Fruit fly (Drosophila melanogaster) whole organism, adult: ENCODE results near the gene spidey.

Experiments used
- CG14711 ChIP-seq: fragments of 200-800 bp; sonication (Bioruptor generic); optimal IDR thresholded peaks from 2 replicates; lab custom pipeline; 2018; ENCODE audit warnings: missing biosample characterization, mild to moderate bottlenecking, missing genetic modification characterization, moderate library complexity
- CG1620 ChIP-seq: fragments of 200-800 bp; sonication (Bioruptor generic); optimal IDR thresholded peaks from 2 replicates; lab custom pipeline; 2016; ENCODE audit warnings: missing biosample characterization, missing genetic modification characterization
- CG7045 ChIP-seq: fragments of 200-800 bp; sonication (Bioruptor generic); optimal IDR thresholded peaks from 2 replicates; lab custom pipeline; 2017; ENCODE audit warnings: missing biosample characterization, mild to moderate bottlenecking, missing genetic modification characterization
- CG7101 ChIP-seq: fragments of 200-800 bp; sonication (Bioruptor generic); optimal IDR thresholded peaks from 2 replicates; lab custom pipeline; 2018; ENCODE audit warnings: missing biosample characterization, mild to moderate bottlenecking, missing genetic modification characterization, moderate library complexity
- Clk ChIP-seq: fragments of 200-800 bp; sonication (Bioruptor generic); optimal IDR thresholded peaks from 2 replicates; lab custom pipeline; 2017; ENCODE audit warnings: missing biosample characterization, missing genetic modification characterization
- Hr96 ChIP-seq: fragments of 200-800 bp; sonication (Bioruptor generic); optimal IDR thresholded peaks from 2 replicates; lab custom pipeline; 2016; ENCODE audit warnings: missing biosample characterization, missing genetic modification characterization
- bab1 ChIP-seq: fragments of 200-800 bp; sonication (Bioruptor generic); optimal IDR thresholded peaks from 3 replicates; lab custom pipeline; 2019; ENCODE audit warnings: missing biosample characterization, mild to moderate bottlenecking, missing genetic modification characterization, moderate library complexity
- cnc ChIP-seq, 2 experiments: fragments of >200 bp; optimal IDR thresholded peaks; 2 replicates each; lab custom pipeline; 2017
- kay ChIP-seq: fragments of 200-800 bp; sonication (Bioruptor generic); peaks from one replicate; lab custom pipeline; 2016; ENCODE audit warnings: missing biosample characterization, missing genetic modification characterization, borderline replicate concordance
- ovo ChIP-seq: fragments of 200-800 bp; sonication (Bioruptor generic); optimal IDR thresholded peaks from 2 replicates; lab custom pipeline; 2016; ENCODE audit warnings: missing biosample characterization, missing genetic modification characterization
- pad ChIP-seq: fragments of 200-800 bp; sonication (Bioruptor generic); optimal IDR thresholded peaks from 3 replicates; lab custom pipeline; 2017; ENCODE audit warnings: missing biosample characterization, missing genetic modification characterization, mild to moderate bottlenecking, moderate library complexity, missing genetic modification reagents
- tj ChIP-seq: fragments of 200-800 bp; sonication (Bioruptor generic); optimal IDR thresholded peaks from 3 replicates; lab custom pipeline; 2017; ENCODE audit warnings: missing biosample characterization, mild to moderate bottlenecking, missing genetic modification characterization, moderate library complexity
- toe ChIP-seq: fragments of 200-800 bp; sonication (Bioruptor generic); optimal IDR thresholded peaks from 2 replicates; lab custom pipeline; 2016; ENCODE audit warnings: missing biosample characterization, missing genetic modification characterization

DNA sequence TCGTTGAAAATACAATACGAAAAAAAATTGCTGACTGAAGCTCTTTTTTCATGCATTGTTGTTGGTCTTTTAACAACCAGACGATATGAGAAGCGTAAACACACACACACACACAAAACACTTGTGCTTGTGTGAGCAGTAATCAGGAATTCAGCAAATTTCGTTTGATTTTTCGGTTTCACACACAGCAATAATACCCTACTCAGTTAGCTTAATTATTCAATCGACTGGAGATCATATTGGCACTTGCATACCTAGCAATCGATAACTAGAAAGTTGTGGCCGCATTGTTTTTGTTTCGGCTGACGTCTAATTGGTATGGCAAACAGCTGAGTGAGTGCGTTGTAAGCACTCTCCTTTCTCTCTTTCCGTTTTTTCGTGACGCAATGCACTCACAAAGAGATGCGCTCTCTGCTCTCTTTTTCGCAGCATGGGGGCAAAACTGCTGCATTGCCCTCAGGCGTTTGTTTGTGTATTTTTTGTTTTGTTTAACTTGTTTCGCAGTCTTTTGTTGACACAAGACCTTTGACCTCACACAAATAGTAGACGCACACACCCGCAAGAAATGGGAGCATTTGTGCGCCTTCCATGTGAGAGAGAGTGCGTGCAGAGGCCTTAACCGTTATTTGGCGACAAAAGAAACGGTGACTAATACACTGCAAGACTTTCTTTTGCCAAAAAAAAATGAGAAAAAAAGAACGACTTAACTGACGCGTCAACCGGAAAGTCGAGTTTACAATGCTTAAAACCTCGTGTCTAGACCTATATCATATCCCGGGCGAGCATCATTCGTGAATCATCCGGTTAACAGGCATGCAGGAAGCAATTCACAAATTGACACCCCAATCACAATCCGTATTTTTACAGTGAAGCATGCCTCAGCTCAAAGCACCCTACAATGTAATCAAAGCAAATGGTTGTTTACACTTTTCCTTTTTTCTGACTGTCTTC lies 36.3 kb downstream of the spidey start:
- peak; percentile 61 for TF ChIP-seq pad (GFP tag; lab: Kevin White, UChicago)
- no peak for TF ChIP-seq cnc (optimal IDR thresholded peaks at IDR 0.05; lab: Kevin White, UChicago)
- TF ChIP-seq kay (GFP tag; lab: Kevin White, UChicago): no peak
- peak; percentile 72 for TF ChIP-seq bab1 (GFP tag; lab: Kevin White, UChicago)
- TF ChIP-seq tj (GFP tag; lab: Kevin White, UChicago): peak; percentile 100
- peak; percentile 95 for TF ChIP-seq ovo (GFP tag; lab: Kevin White, UChicago)
- peak; percentile 33 for TF ChIP-seq CG7045
- peak; percentile 53 for TF ChIP-seq CG14711 (tag; lab: Kevin White, UChicago)
- no peak for TF ChIP-seq CG1620 (GFP tag; lab: Kevin White, UChicago)
- TF ChIP-seq Hr96 (GFP tag; lab: Kevin White, UChicago): no peak
- TF ChIP-seq toe (GFP tag; lab: Kevin White, UChicago): peak; percentile 24
- no peak for TF ChIP-seq Clk (GFP tag; lab: Kevin White, UChicago)
- TF ChIP-seq CG7101: peak; percentile 37
